Fruit fly (Drosophila melanogaster): Measurements from ENCODE around the gene MED11.
A peak's percentile ranks its signal among the peaks of the same experiment; 100 is the strongest.

Gene MED11

DNA sequence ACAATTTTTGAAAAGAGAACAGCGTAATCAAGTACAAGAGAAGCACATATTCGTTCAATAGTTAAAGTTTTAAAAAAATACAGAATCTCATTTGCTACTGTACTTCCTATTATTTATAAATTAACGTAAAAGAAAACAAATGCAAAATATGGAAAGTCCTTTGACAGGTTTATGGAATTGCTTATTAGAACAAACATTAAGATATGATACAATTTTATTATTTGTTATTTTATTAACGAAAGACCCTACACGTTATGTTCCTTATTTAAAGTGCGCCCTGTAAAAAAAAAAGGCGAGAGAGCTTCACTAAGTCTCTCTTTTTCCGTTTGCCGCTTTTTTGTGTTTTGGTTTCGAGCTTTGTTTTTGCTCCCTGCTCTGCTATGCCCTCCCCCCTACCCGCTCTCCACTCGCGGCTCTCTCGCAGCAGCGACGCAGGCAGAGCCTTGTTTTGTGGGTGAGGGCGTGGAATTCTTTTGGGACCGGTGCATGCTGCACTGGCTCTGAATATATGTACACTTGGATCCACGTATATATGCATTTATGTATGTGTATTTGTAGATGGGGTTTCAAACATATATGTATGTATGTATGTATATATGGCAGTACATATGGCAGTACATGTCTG, 14.9 kb downstream of the MED11 start (continued):
- TF ChIP-seq CG16779 (tag; optimal IDR thresholded peaks at IDR 0.05), result no peak
- TF ChIP-seq Ets21C (GFP tag; optimal IDR thresholded peaks at IDR 0.05), result no peak
- TF ChIP-seq CG6276 (GFP tag; optimal IDR thresholded peaks at IDR 0.05), result peak; percentile 51
- no peak for TF ChIP-seq CG6854 (GFP tag; optimal IDR thresholded peaks at IDR 0.05)
- no peak for TF ChIP-seq CG8632 (GFP tag; optimal IDR thresholded peaks at IDR 0.05)
- peak; percentile 11 for TF ChIP-seq Ets96B (tag; optimal IDR thresholded peaks at IDR 0.05)
- no peak for TF ChIP-seq Sox102F (GFP tag; optimal IDR thresholded peaks at IDR 0.05)
- TF ChIP-seq CG10631 (GFP tag; optimal IDR thresholded peaks at IDR 0.05), result no peak

DNA sequence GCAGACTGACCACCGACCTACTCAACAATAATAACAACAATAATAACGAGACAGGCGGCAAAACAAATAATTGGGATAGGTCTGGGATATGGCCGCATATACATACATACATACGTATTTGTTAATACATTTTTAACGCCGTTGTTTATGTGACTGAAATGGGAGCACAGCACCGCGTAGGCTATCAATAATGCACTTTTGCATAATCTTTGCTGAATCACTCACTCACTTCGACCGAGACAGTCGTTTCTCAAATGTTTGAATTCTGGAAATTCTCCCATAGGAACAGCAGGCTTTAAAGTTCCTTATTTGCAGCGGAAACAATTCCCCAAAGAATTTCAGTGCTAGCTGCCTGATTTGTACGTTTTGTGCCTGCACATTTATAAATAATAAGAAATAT, 16.1 kb downstream of the MED11 start:
- TF ChIP-seq CG15336 (GFP tag; IDR thresholded peaks at IDR 0.05) (no peak), CG6792 (GFP tag; optimal IDR thresholded peaks at IDR 0.05) (no peak), svp (GFP tag) (peak; percentile 81), vri (GFP tag; optimal IDR thresholded peaks at IDR 0.05) (peak; percentile 23)

DNA sequence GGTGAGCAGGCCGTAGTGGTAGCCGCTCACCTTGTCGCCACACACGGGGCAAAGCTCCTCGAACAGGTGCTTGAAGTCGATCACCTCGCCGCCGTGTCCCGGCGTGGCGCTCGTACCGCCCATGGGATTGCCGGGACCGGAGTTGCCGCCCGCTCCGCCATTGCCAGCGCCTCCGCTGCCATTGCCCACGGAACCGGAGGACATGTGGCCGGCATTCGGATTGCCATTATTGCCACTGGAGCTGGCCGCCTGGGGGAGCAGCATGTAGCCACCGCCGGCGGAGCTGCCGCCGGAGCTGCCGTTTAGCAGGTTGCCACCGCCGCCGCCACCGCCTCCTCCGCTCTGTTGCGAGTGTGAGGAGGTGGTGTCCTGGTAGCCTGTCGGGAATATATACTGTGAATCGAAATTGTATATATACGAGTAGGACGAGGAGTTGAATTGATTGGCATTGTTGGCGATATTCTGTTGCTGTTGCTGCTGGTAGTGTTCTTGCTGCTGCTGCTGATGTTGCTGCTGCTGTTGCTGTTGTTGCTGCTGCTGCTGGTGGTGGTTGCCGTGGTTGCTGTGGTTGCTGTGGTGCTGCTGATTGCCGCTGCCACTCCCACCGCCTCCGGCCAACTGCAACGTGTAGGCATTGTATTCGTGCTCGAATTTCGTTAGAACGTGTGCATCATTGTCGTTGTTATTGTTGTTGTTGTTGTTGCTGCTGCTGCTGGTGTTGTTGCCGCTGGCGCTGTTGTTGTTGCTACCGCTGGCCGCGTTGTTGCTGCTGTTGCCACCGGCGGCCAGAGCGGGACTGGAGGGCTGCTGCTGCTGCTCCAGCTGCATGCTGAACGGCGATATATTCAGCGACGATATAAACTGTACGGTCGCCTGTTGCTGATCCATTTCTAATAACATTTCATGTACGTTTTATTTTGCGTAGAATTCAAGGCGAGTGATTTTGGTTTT, 18.1 kb downstream of the MED11 start:
- no peak for TF ChIP-seq Blimp-1 (GFP tag; optimal IDR thresholded peaks at IDR 0.05)
- no peak for TF ChIP-seq CG32006 (GFP tag; optimal IDR thresholded peaks at IDR 0.05)
- TF ChIP-seq salr (GFP tag; optimal IDR thresholded peaks at IDR 0.05), result no peak
- TF ChIP-seq CG15336 (GFP tag; IDR thresholded peaks at IDR 0.05), result no peak
- no peak for TF ChIP-seq CG11762 (GFP tag; optimal IDR thresholded peaks at IDR 0.05; ENCODE audit: insufficient read depth)
- TF ChIP-seq CG10631 (GFP tag; optimal IDR thresholded peaks at IDR 0.05), result no peak
- TF ChIP-seq CG8632 (GFP tag; optimal IDR thresholded peaks at IDR 0.05), result no peak
- no peak for TF ChIP-seq Eip78C (GFP tag)

DNA sequence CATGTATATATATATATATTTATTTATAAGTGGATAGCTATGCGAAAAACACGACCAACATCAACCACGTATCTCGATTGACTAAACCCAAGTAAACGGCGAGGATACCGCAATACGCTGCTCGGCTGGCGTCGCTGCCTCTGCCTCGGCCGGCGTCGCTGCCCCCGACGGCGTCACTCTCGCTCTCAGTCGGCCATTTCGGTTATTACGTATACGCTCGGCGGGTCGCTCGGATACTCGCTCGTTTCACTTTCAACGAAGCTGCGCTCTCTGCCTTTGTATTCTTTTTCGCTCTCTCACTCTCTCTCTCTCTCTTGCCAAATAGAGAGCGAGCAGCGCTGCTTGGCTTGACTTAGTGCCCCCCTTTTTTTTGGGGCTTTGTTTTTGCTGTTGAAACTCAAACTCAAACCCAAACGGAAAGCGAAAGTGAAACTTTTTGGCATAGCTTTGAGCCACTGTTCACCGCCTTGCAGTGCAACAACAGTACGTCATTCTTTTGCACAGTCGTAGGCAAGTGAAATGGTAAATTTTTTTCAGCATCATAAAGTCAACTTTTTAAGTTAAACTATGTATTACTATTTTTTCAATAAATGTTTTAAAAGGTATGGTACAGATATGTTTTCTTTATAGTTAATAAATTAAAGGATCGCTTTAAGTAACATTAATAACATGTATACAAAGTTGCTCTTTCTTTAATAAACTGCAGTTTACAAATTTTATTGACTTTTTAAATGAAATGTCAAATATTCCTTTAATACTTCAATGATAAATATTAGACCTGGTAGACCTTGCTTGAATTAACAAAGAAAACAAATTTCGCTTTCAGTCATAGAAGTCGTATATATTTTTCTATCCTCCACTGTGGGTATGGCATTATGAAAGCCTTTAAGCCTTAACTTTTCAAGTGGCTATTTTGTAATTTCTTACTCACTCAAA, 20.3 kb downstream of the MED11 start:
- TF ChIP-seq CG11902 (GFP tag; optimal IDR thresholded peaks at IDR 0.05) (no peak), CG32006 (GFP tag; optimal IDR thresholded peaks at IDR 0.05) (peak; percentile 11), acj6 (GFP tag; optimal IDR thresholded peaks at IDR 0.05) (no peak), CG3919 (GFP tag; optimal IDR thresholded peaks at IDR 0.05) (peak; percentile 37), Ets21C (GFP tag; optimal IDR thresholded peaks at IDR 0.05) (no peak), Eip78C (GFP tag) (peak; percentile 71), Sox102F (GFP tag; optimal IDR thresholded peaks at IDR 0.05) (peak; percentile 55), Blimp-1 (GFP tag; optimal IDR thresholded peaks at IDR 0.05) (peak; percentile 100), topi (GFP tag; optimal IDR thresholded peaks at IDR 0.05) (peak; percentile 54), lz (GFP tag; optimal IDR thresholded peaks at IDR 0.05) (no peak), Sox14 (GFP tag; optimal IDR thresholded peaks at IDR 0.05) (peak; percentile 44), Ets96B (tag; optimal IDR thresholded peaks at IDR 0.05) (no peak), CG1621 (tag; optimal IDR thresholded peaks at IDR 0.05) (peak; percentile 3), CG10669 (GFP tag; optimal IDR thresholded peaks at IDR 0.05) (no peak), esn (GFP tag; optimal IDR thresholded peaks at IDR 0.05) (peak; percentile 12), CG15336 (GFP tag; IDR thresholded peaks at IDR 0.05) (peak; percentile 56), CG9139 (GFP tag; optimal IDR thresholded peaks at IDR 0.05) (peak; percentile 24), net (GFP tag; optimal IDR thresholded peaks at IDR 0.05) (no peak), CG34406 (GFP tag; optimal IDR thresholded peaks at IDR 0.05) (no peak), CG11294 (GFP tag; IDR thresholded peaks at IDR 0.05) (peak; percentile 12), CG6792 (GFP tag; optimal IDR thresholded peaks at IDR 0.05) (no peak), Eip93F (GFP tag; optimal IDR thresholded peaks at IDR 0.05) (no peak), achi (GFP tag; optimal IDR thresholded peaks at IDR 0.05) (no peak), Lpt (GFP tag; optimal IDR thresholded peaks at IDR 0.05) (peak; percentile 51), dsx (GFP tag; optimal IDR thresholded peaks at IDR 0.05; ENCODE audit: poor library complexity, severe bottlenecking) (no peak), CG7368 (GFP tag; optimal IDR thresholded peaks at IDR 0.05) (peak; percentile 12), CG8632 (GFP tag; optimal IDR thresholded peaks at IDR 0.05) (peak; percentile 0), ss (GFP tag; optimal IDR thresholded peaks at IDR 0.05) (peak; percentile 36 to 52), CG11762 (GFP tag; optimal IDR thresholded peaks at IDR 0.05; ENCODE audit: insufficient read depth) (peak; percentile 47), CG16779 (tag; optimal IDR thresholded peaks at IDR 0.05) (peak; percentile 50), Met (GFP tag; optimal IDR thresholded peaks at IDR 0.05) (peak; percentile 17), fd85E (GFP tag; optimal IDR thresholded peaks at IDR 0.05) (no peak), svp (GFP tag) (peak; percentile 77)
